Fruit fly (Drosophila melanogaster) whole organism, larva: Measurements from ENCODE around the gene CG31687.
"Not testable (repeated sequence)": the region's sequence is repeated elsewhere in the genome, so short reads cannot be mapped to it uniquely, and the experiment has no call there.

Source experiments
- noc ChIP-seq: fragments of 200-800 bp; sonication (Bioruptor generic); optimal IDR thresholded peaks from 3 replicates; lab custom pipeline; 2019; ENCODE audit warnings: missing biosample characterization, mild to moderate bottlenecking, missing genetic modification characterization, moderate library complexity

The CG31687 gene

dm6 chr2L:20449864-20450263 is at the start of gene CG31687, which contains the start of gene CG31683:
Gene CG31687, plus strand, starts transcription at chr2L:20450225.
Gene CG31683, minus strand, starts transcription at chr2L:20449964.
- not testable (repeated sequence) for TF ChIP-seq noc

DNA sequence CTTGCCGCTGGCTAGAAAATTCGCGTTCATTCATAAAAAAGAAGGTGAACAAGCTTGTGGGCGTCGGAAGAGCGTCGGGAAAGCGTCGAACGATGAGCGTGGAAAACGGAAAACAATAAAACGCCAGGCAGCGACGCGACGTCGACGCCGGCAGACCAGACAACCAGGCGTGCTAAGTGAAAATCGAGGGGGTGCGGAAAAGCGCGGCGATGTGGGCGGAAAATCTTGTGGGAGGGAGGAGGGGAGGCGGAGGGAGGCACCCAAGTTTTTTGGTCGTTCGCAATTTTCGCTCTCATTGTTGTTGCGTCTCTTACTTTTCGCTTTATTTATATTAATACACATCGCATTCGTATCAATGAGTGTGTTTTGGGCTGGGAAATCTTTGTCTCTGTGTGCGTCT is 49.1 kb upstream of the CG31687 start:
- no peak for TF ChIP-seq noc

DNA sequence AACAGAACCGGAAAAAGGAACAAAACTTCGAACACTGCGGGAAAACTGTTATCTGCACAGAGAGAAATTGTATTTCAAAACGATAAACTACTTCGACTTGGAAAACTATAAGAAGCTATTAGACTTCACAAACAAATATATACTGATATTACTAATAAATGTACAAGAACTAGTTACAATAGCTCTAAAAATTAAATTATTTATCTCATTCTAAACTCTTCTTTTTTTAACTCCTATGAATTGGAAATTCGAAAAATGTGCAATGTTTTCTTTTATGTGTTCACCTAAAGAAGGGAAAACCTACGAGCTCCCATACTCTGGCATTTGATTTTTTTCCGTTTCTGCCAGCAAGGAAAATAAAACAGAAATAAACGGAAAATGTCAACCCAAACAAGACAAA is 48.6 kb upstream of the CG31687 start:
- no peak for TF ChIP-seq noc

- no peak for TF ChIP-seq noc
Measured at dm6 chr2L:20413826-20414225, 36.2 kb upstream of the CG31687 start.

- no peak for TF ChIP-seq noc
Measured at dm6 chr2L:20414750-20415211, 35.2 kb upstream of the CG31687 start, which contains the start of gene CG10947. Gene CG10947, minus strand, starts transcription at chr2L:20414800.

DNA sequence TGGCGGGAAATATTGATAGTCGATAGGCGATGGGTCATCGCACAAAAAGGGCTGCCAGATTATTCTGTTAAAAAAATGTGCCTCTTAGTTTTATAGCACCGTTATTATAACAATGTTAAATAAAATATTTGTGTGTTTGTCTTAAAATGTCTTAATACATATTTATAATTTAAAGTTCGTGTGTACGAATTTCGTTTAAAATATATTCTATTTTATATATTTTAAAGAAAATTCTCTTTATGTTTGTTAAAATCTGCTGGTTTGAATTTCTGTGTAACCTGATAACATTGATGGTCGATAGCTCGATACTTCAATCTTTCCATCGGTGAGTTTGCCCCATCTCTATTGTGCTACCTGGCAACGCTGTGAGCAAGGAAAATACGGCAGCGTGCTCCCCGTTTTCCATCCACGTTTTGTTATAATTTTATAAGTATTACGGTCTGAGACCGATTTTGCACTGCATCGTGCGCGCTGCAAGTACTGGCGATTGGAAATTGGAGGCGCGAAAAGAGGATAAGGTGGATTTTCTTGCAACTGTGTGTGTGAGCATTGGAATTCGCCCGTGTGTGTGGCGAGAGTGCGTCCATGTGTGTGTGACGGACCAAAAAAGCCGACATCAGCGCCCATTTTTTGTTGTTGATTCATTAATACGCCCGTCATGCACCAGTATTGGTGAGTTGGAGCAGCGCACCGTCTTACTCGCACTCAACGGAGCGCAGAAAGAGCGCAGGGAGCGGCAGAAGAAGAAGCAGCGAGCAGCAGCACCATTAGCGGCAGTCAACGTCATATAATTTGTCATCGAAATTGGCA is 33.1 kb upstream of the CG31687 start, which contains the start of the genes CG10949 and Arpc2:
CG10949 (minus strand) TSS at position 165 of the 810 bp plus-strand sequence.
Arpc2 (plus strand) TSS at position 304 of the 810 bp plus-strand sequence.
- TF ChIP-seq noc: peak; percentile 41

DNA sequence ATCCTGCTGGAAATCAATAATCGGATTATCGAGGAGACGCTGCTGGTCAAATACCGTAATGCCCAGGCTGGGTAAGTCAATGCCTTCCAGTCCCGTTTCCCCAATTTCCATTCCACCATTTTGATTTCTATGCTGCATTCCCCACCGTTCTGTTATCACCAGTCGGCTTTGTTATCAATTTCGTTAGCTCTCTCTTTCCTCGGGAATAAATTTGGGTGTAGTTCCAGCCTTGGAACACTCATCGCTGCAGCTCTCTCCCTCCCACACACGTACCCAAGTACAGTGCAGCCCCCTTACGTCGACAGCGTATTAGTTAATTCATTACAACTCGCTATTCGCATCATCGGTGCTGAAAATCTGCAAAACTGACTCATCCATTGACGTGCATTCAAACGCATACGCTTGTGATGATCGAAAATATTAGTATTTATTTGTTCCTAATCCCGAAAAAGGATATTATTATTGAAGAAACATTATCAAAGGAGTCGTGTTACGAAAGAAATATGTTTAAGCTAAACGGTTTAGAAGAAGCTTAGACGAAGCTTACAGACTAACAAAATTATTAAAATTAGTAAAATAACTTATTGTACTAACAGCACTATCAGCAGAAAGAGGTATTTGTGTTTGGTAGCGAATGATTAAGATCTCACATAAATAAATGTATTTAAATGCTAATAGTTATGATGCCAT is 32.3 kb upstream of the CG31687 start:
- TF ChIP-seq noc: peak; percentile 38

- TF ChIP-seq noc: no peak
Measured at dm6 chr2L:20420035-20420434, 30.0 kb upstream of the CG31687 start.

DNA sequence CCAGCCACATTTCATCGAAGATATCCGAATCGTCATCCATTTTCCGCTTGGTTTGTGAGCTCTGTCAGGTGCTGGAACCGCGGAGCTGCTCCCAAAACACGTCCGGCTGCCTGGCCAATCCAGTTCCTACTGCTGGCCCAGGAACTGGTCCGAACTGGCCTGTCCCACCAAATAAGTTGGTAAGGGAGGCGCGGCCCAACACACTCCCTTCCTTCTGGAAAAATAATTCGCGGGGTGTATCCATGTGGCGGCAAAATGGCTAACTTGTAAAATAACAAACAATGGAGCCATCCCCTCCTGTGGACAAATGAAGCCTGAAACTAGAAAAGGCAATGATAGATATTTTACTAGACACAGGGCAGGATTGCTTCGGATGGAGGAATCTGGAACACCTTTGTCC is 25.5 kb upstream of the CG31687 start, which contains the start of gene CG15130:
CG15130 (minus strand) TSS at position 101 of the 400 bp plus-strand sequence.
- TF ChIP-seq noc: no peak

dm6 chr2L:20425854-20426396 is 24.1 kb upstream of the CG31687 start, which contains the start of gene CG31688:
Gene CG31688, plus strand, starts transcription at chr2L:20426199.
- no peak for TF ChIP-seq noc

DNA sequence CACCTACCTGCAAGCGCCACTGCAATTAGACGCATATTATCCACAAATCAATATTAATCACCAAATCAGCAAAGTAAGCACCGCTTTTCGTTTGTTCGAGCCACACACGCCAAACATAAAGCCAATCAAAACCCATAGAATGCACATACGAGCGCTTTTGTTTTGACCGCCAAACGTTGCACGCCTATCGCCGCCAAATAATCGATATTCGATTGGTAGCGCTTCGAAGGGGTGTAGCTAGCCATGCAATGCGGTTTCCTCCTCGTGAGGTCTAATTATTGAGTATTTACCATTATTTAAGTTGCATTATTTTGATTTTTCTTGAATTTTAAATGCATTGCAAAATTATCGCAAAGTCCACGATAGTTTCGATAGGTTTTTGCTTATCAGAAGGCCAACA is 22.6 kb upstream of the CG31687 start:
- TF ChIP-seq noc: no peak

dm6 chr2L:20428382-20428755 is 21.7 kb upstream of the CG31687 start:
- TF ChIP-seq noc: no peak

DNA sequence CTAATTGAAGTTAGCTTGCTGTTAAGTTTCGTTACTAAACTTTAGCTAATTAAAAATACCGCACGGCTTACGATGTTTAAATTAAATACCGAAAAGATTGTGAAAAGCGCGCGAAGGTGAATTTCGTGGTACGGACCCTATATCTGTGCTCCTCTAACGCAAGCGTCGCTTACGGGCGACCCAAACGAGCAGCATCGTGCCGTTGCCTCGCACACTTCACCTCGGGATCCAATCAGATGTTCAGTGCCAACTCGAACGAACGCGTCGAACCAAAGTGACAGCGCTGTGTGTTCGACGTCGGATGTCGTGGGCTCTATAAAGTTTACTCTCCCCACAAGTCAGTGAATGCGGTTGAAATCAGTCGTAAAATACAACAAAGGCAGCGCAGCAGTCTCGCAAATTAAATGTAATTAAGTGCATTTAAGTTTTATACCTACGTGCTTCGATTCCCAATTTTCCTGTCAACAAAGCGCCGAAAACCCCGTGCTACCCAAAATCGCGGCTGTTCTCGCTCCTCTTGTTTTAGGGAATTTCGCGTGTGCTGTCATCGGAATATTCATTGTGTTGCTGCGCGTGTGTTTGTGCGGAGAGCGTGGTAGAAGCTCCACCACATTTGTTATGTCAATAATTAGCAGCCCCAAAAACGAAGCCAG is 21.1 kb upstream of the CG31687 start:
- TF ChIP-seq noc: peak; percentile 35

dm6 chr2L:20429458-20429857 is 20.6 kb upstream of the CG31687 start:
- no peak for TF ChIP-seq noc

DNA sequence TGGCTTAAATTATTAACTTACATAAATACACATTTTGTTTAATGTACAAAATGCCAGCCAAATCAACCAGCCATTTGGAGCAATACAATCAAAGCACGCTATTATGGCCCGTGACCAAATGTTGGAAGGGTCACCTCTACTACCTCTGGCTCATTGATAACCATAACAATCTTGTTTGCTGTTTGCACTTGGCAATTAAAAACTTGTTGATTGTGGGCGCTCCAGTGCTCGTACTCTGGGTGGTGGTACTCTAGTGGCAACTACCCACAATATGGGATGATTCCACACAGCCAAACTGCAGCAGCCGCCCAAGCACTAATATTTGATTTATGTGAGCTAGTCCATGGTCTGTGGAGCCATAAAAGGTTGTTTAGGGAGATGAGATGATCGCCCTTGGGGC is 18.8 kb upstream of the CG31687 start:
- no peak for TF ChIP-seq noc

DNA sequence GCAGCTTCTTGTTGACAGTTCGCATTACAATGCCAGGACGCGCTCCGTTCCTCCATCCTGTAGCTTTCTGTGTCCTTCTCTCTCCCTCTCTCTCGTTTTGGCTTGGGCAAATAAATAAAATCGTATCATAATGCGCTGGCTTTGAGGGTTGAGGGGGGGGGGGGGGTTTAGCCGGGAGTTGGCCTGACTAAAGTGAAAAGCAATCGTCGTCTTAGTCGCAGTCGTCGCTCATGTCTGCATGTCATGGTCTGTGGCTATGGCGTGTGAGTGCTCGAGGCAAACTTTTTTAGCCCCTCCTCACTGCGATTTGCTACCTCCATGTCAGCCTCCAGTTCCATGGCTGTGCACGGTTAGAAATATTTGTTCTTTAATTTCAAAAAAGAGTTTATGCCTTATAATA is 15.2 kb upstream of the CG31687 start:
- no peak for TF ChIP-seq noc

- no peak for TF ChIP-seq noc
Measured at dm6 chr2L:20435199-20435598, 14.8 kb upstream of the CG31687 start.
